Worm (Caenorhabditis elegans) whole organism, midembryonic: Measurements from ENCODE around the gene egl-13.

Experiments
- T22C8.4 ChIP-seq: fragments of 200-800 bp; sonication (Bioruptor generic); IDR thresholded peaks from 2 replicates; pipeline ENCODE4 v1.3.6; 2022; ENCODE audit warnings: missing genetic modification characterization, missing compliant biosample characterization
- cog-1 ChIP-seq: sonication (generic microtip); optimal IDR thresholded peaks from 2 replicates; lab custom pipeline; 2016; ENCODE audit warnings: missing genetic modification characterization, missing compliant biosample characterization
- flt-1 ChIP-seq: fragments of 200-800 bp; sonication (Bioruptor generic); IDR thresholded peaks from 2 replicates; pipeline ENCODE4 v1.3.6; 2022; ENCODE audit warnings: missing genetic modification characterization, missing compliant biosample characterization
- klf-2 ChIP-seq: fragments of 200-800 bp; sonication (Bioruptor generic); conservative IDR thresholded peaks from 2 replicates; pipeline ENCODE4 v1.3.6; 2022; ENCODE audit warnings: missing genetic modification reagents, missing genetic modification characterization, missing compliant biosample characterization
- med-1 ChIP-seq: sonication (generic microtip); optimal IDR thresholded peaks from 2 replicates; lab custom pipeline; 2017; ENCODE audit warnings: missing genetic modification characterization, mild to moderate bottlenecking, missing compliant biosample characterization, antibody characterized with exemption, missing genetic modification reagents; ENCODE audit not compliant: insufficient read depth
- ref-1 ChIP-seq: fragments of 200-800 bp; sonication (Bioruptor generic); conservative IDR thresholded peaks from 2 replicates; pipeline ENCODE4 v1.3.6; 2022; ENCODE audit warnings: missing genetic modification reagents, missing genetic modification characterization, missing compliant biosample characterization
- tab-1 ChIP-seq: fragments of 200-800 bp; sonication (Bioruptor generic); IDR thresholded peaks from 2 replicates; pipeline ENCODE4 v1.3.6; 2022; ENCODE audit warnings: missing genetic modification characterization, missing compliant biosample characterization
- ztf-23 ChIP-seq: fragments of 200-800 bp; sonication (Bioruptor generic); IDR thresholded peaks from 2 replicates; pipeline ENCODE4 v1.3.6; 2022; ENCODE audit warnings: missing genetic modification reagents, missing genetic modification characterization, missing compliant biosample characterization
- ztf-29 ChIP-seq: fragments of 200-800 bp; sonication (Bioruptor generic); IDR thresholded peaks from 2 replicates; pipeline ENCODE4 v1.3.6; 2022; ENCODE audit warnings: missing genetic modification reagents, missing genetic modification characterization, missing compliant biosample characterization

Gene egl-13

ce11 chrX:5646951-5647423, 16.6 kb upstream of the egl-13 start, which contains the start of gene T22B7.3:
T22B7.3 (plus strand) TSS chrX:5647373.
- no peak for TF ChIP-seq klf-2 (GFP tag; lab: Robert Waterston, UW)
- no peak for TF ChIP-seq tab-1 (GFP tag; lab: Robert Waterston, UW)
- no peak for TF ChIP-seq ref-1 (GFP tag; lab: Robert Waterston, UW)
- no peak for TF ChIP-seq flt-1

- TF ChIP-seq T22C8.4 (GFP tag; lab: Robert Waterston, UW) (no peak), flt-1 (no peak), med-1 (no peak), ref-1 (GFP tag; lab: Robert Waterston, UW) (no peak), klf-2 (GFP tag; lab: Robert Waterston, UW) (no peak), cog-1 (no peak), ztf-23 (GFP tag; lab: Robert Waterston, UW) (no peak), ztf-29 (GFP tag; lab: Robert Waterston, UW) (no peak)
Observed at ce11 chrX:5647884-5648283, 15.8 kb upstream of the egl-13 start, which contains the start of gene srv-7. srv-7 (minus strand) TSS chrX:5647984.

DNA sequence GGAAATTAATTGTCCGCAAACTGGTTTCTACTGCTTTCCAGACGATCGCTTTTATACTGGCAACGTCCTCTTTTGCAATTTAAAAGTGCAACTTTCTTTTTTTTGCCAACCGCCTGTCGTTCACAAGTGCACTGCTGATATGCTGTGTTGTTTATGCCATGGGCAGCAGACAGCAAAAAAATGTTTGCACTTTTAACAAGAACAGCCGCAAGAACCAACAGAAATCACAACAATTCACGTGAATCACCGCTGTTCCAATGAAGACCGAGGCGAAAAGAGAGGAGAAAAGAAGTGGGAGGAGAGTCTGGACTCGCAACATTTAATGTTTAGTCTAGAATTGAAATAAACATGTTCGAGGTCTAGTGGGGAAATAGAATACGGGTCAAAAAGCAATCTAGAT, 9.8 kb upstream of the egl-13 start, which contains the start of gene T22B7.7:
Gene T22B7.7 (minus strand): TSS at position 262 of the 400 bp plus-strand sequence.
- TF ChIP-seq flt-1 (no peak), ztf-23 (GFP tag; lab: Robert Waterston, UW) (no peak), T22C8.4 (GFP tag; lab: Robert Waterston, UW) (no peak), tab-1 (GFP tag; lab: Robert Waterston, UW) (no peak), med-1 (no peak), cog-1 (no peak), ztf-29 (GFP tag; lab: Robert Waterston, UW) (no peak), ref-1 (GFP tag; lab: Robert Waterston, UW) (no peak), klf-2 (GFP tag; lab: Robert Waterston, UW) (no peak)

DNA sequence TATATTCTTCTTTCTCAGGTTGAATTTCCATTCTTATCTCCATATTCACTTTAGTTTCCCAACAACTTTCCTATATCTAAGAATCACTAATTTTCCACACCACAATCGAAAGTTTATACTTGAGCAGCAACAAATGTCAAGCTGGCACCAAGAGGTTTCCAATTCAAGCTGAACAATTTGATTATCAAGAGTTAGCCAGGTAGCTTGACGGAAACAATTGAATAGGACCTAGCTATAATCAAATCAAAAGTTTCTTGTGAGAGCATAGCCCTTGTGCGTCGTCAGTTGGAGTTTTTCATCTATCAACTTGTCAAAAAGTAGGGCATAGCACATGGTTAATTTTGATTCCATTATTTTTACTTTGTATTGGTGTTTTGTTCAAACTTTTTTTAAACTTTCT, 8.0 kb upstream of the egl-13 start:
- TF ChIP-seq T22C8.4 (GFP tag; lab: Robert Waterston, UW) (no peak), tab-1 (GFP tag; lab: Robert Waterston, UW) (no peak), ztf-23 (GFP tag; lab: Robert Waterston, UW) (no peak), flt-1 (no peak), ztf-29 (GFP tag; lab: Robert Waterston, UW) (no peak), klf-2 (GFP tag; lab: Robert Waterston, UW) (no peak), med-1 (no peak), ref-1 (GFP tag; lab: Robert Waterston, UW) (no peak), cog-1 (no peak)

DNA sequence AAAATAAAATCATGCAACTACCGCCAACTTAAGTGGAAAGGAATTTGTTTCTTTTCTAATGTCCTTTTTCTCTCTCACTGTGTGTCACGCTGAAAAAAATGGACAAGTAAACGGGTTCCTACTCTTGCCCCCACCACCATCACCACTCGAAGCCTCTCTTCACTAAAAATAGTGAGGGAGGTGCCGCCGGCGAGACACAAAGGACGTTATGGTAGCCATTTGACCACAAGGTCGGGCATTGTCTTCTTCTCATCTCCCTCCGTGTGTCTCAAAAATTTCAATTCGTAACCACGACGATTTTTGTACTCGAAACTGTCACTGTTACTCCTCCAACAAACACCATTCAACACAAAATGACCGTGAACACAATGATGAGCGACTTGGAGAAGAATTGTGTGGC, 4.0 kb upstream of the egl-13 start, which contains the start of gene T22B7.22:
Gene T22B7.22 (plus strand): TSS at position 354 of the 400 bp plus-strand sequence.
- TF ChIP-seq klf-2 (GFP tag; lab: Robert Waterston, UW) = no peak
- no peak for TF ChIP-seq med-1
- TF ChIP-seq tab-1 (GFP tag; lab: Robert Waterston, UW) = no peak
- TF ChIP-seq ref-1 (GFP tag; lab: Robert Waterston, UW) = no peak
- TF ChIP-seq ztf-23 (GFP tag; lab: Robert Waterston, UW) = no peak
- TF ChIP-seq T22C8.4 (GFP tag; lab: Robert Waterston, UW) = no peak
- no peak for TF ChIP-seq flt-1

- TF ChIP-seq cog-1 = no peak
- TF ChIP-seq med-1 = no peak
- no peak for TF ChIP-seq ztf-29 (GFP tag; lab: Robert Waterston, UW)
- no peak for TF ChIP-seq ref-1 (GFP tag; lab: Robert Waterston, UW)
- no peak for TF ChIP-seq klf-2 (GFP tag; lab: Robert Waterston, UW)
- TF ChIP-seq ztf-23 (GFP tag; lab: Robert Waterston, UW) = no peak
- TF ChIP-seq tab-1 (GFP tag; lab: Robert Waterston, UW) = no peak
- no peak for TF ChIP-seq flt-1
- no peak for TF ChIP-seq T22C8.4 (GFP tag; lab: Robert Waterston, UW)
Observed at ce11 chrX:5661179-5661578, 2.5 kb upstream of the egl-13 start.

DNA sequence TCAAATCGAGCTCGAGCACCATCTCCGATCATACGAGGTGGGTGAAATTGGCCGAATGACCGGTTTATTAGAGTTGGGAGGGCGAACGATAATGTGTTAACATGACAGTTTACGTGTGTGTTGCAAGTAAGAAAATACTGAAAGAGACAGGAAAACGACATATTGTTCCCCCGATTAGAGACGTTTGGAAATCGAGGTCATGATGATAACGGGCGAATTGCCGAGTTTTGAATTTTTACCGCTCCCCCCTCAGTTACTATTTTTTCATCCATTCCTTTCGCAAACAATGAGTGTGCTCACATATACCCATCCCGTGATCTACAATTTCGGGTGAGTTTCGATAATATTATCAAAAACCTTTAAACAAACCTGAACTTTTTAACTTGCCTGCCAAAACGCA, 6.1 kb downstream of the egl-13 start:
- no peak for TF ChIP-seq klf-2 (GFP tag; lab: Robert Waterston, UW)
- no peak for TF ChIP-seq ztf-29 (GFP tag; lab: Robert Waterston, UW)
- TF ChIP-seq tab-1 (GFP tag; lab: Robert Waterston, UW) = no peak
- TF ChIP-seq cog-1 = no peak
- no peak for TF ChIP-seq ref-1 (GFP tag; lab: Robert Waterston, UW)
- no peak for TF ChIP-seq ztf-23 (GFP tag; lab: Robert Waterston, UW)
- TF ChIP-seq med-1 = no peak
- no peak for TF ChIP-seq T22C8.4 (GFP tag; lab: Robert Waterston, UW)

DNA sequence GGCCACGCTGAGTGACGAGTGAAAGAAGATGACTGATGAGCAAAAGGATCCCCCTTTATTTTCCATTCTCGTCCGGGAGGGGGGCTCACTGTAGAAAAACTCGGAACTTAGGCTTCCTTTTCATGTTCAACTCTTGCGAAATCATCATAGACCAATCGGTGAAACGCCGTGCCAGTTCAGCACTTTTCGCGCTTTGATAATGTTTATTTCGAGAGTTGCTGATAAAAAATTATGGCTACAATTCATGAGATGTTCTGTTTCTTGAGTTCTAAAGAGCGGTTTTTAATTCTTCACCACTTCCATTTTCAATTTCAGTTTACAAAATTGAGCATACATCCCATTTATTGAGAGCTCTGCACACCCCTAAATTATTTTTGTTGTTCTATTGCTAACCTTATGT, 7.2 kb downstream of the egl-13 start:
- no peak for TF ChIP-seq tab-1 (GFP tag; lab: Robert Waterston, UW)
- no peak for TF ChIP-seq flt-1
- no peak for TF ChIP-seq klf-2 (GFP tag; lab: Robert Waterston, UW)
- TF ChIP-seq T22C8.4 (GFP tag; lab: Robert Waterston, UW) = no peak
- TF ChIP-seq ztf-23 (GFP tag; lab: Robert Waterston, UW) = no peak
- TF ChIP-seq med-1 = no peak
- no peak for TF ChIP-seq ztf-29 (GFP tag; lab: Robert Waterston, UW)
- no peak for TF ChIP-seq cog-1
- no peak for TF ChIP-seq ref-1 (GFP tag; lab: Robert Waterston, UW)

- TF ChIP-seq ztf-29 (GFP tag; lab: Robert Waterston, UW) = no peak
- TF ChIP-seq ztf-23 (GFP tag; lab: Robert Waterston, UW) = no peak
- TF ChIP-seq ref-1 (GFP tag; lab: Robert Waterston, UW) = no peak
- no peak for TF ChIP-seq tab-1 (GFP tag; lab: Robert Waterston, UW)
- TF ChIP-seq T22C8.4 (GFP tag; lab: Robert Waterston, UW) = no peak
- no peak for TF ChIP-seq med-1
- TF ChIP-seq klf-2 (GFP tag; lab: Robert Waterston, UW) = no peak
- no peak for TF ChIP-seq cog-1
- no peak for TF ChIP-seq flt-1
Observed at ce11 chrX:5672615-5673014, 9.0 kb downstream of the egl-13 start.

- TF ChIP-seq klf-2 (GFP tag; lab: Robert Waterston, UW) = no peak
- no peak for TF ChIP-seq ref-1 (GFP tag; lab: Robert Waterston, UW)
- no peak for TF ChIP-seq flt-1
- TF ChIP-seq ztf-29 (GFP tag; lab: Robert Waterston, UW) = no peak
- TF ChIP-seq T22C8.4 (GFP tag; lab: Robert Waterston, UW) = no peak
- TF ChIP-seq ztf-23 (GFP tag; lab: Robert Waterston, UW) = no peak
- TF ChIP-seq tab-1 (GFP tag; lab: Robert Waterston, UW) = no peak
- no peak for TF ChIP-seq cog-1
- TF ChIP-seq med-1 = no peak
Observed at ce11 chrX:5680125-5680524, 16.5 kb downstream of the egl-13 start, which contains the start of gene set-19. set-19 (minus strand) TSS chrX:5680225.
